Worm (Caenorhabditis elegans): ENCODE data around the gene sdn-1.

DNA sequence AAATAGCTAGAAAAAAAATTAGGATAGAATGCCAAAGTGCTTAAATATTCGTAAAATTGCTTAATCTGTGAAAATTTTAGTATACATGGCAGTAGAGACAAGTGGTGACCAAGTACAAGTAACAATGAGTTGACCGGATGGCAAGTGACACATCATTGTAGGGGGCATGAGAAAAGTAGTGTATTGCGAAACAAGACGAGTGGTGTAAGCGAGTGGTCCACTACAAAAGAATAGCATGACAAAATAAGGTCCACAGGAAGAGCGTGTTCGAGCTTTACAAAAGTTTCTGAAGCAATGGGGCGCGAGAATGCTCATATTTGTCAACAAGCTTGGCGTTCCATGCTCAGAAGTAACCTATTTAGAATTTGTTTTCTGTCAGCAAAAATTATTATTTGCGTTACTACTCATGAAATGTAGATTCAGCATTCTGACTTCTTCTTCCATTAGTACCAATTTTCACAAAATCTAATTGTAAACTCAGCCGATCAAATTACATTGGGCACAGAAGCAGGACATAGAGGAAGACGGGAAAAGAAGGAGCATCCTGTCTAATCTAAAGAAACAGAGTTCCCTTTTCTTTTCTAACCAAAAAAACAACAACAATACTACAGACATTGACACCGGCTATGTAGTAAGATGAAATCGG, 26.5 kb upstream of the sdn-1 start:
- TF ChIP-seq sea-1 (GFP tag; conservative IDR thresholded peaks at IDR 0.05) (no peak), ama-1 (optimal IDR thresholded peaks at IDR 0.05) (no peak), pes-1 (GFP tag; IDR thresholded peaks at IDR 0.05) (no peak), aly-1 (tag; optimal IDR thresholded peaks at IDR 0.05) (no peak), ceh-36 (tag; optimal IDR thresholded peaks at IDR 0.05) (no peak), hnd-1 (tag; optimal IDR thresholded peaks at IDR 0.05) (no peak), tbx-37 (GFP tag; conservative IDR thresholded peaks at IDR 0.05) (no peak), ets-7 (tag; optimal IDR thresholded peaks at IDR 0.05) (no peak), flt-1 (GFP tag; IDR thresholded peaks at IDR 0.05) (no peak), hmbx-1 (tag; optimal IDR thresholded peaks at IDR 0.05) (no peak), scrt-1 (GFP tag; IDR thresholded peaks at IDR 0.05) (no peak), ceh-13 (GFP tag; optimal IDR thresholded peaks at IDR 0.05) (no peak), tra-4 (tag; optimal IDR thresholded peaks at IDR 0.05) (no peak), hmg-4 (GFP tag; optimal IDR thresholded peaks at IDR 0.05) (no peak)
